Worm (Caenorhabditis elegans) whole organism, L1 larva: ENCODE measurements around the gene Y73B6BL.37.

Experiments used
- C04F5.9 ChIP-seq: sonication (generic microtip); optimal IDR thresholded peaks from 2 replicates; lab custom pipeline; 2016; ENCODE audit warnings: missing genetic modification characterization, missing compliant biosample characterization
- C16A3.4 ChIP-seq: fragments of 150-350 bp; optimal IDR thresholded peaks from 2 replicates; lab custom pipeline; 2014; ENCODE audit warnings: missing biosample characterization, missing genetic modification characterization
- F16B12.6 ChIP-seq: fragments of 150-350 bp; optimal IDR thresholded peaks from 2 replicates; lab custom pipeline; 2014; ENCODE audit warnings: missing biosample characterization, missing genetic modification characterization
- aha-1 ChIP-seq: fragments of 150-350 bp; optimal IDR thresholded peaks from 2 replicates; lab custom pipeline; 2014; ENCODE audit warnings: missing biosample characterization, missing genetic modification characterization
- aly-2 ChIP-seq: fragments of 150-350 bp; optimal IDR thresholded peaks from 2 replicates; lab custom pipeline; 2014; ENCODE audit warnings: missing biosample characterization, missing genetic modification characterization
- ama-1 ChIP-seq: fragments of 150-350 bp; optimal IDR thresholded peaks from 2 replicates; lab custom pipeline; 2014
- blmp-1 ChIP-seq: fragments of 150-350 bp; optimal IDR thresholded peaks from 2 replicates; lab custom pipeline; 2014; ENCODE audit warnings: missing biosample characterization, missing genetic modification characterization
- ceh-63 ChIP-seq: fragments of 200-800 bp; sonication (Bioruptor generic); optimal IDR thresholded peaks from 2 replicates; lab custom pipeline; 2018; ENCODE audit warnings: mild to moderate bottlenecking, missing genetic modification characterization, missing compliant biosample characterization
- ceh-8 ChIP-seq: fragments of 200-800 bp; sonication (Bioruptor generic); optimal IDR thresholded peaks from 2 replicates; lab custom pipeline; 2018; ENCODE audit warnings: mild to moderate bottlenecking, missing genetic modification characterization, moderate library complexity, missing compliant biosample characterization
- ceh-90 ChIP-seq: sonication (generic microtip); optimal IDR thresholded peaks from 2 replicates; lab custom pipeline; 2016; ENCODE audit warnings: missing genetic modification characterization, missing compliant biosample characterization
- ces-1 ChIP-seq: fragments of 150-350 bp; optimal IDR thresholded peaks from 2 replicates; lab custom pipeline; 2014; ENCODE audit warnings: missing biosample characterization, missing genetic modification reagents, missing genetic modification characterization
- efl-1 ChIP-seq, 4 experiments: fragments of 150-350 bp; optimal IDR thresholded peaks in 3 of 4; peaks in 1 of 4; 1 replicate in 1 of 4; 2 replicates in 3 of 4; lab custom pipeline; 2014; ENCODE audit warnings: missing biosample characterization in 2 of 4, missing genetic modification characterization in 2 of 4, missing genetic modification reagents in 2 of 4
- elt-2 ChIP-seq: sonication (generic microtip); optimal IDR thresholded peaks from 2 replicates; lab custom pipeline; 2016; ENCODE audit warnings: missing genetic modification characterization, mild to moderate bottlenecking, inconsistent platforms, missing compliant biosample characterization, missing genetic modification reagents
- ets-5 ChIP-seq: fragments of 200-800 bp; sonication (Bioruptor generic); IDR thresholded peaks from 2 replicates; pipeline ENCODE4 v1.3.6; 2022; ENCODE audit warnings: missing genetic modification characterization, missing compliant biosample characterization
- fkh-10 ChIP-seq: sonication (generic microtip); optimal IDR thresholded peaks from 2 replicates; lab custom pipeline; 2017; ENCODE audit warnings: missing biosample characterization, missing genetic modification reagents, missing genetic modification characterization
- fkh-4 ChIP-seq: sonication (generic microtip); optimal IDR thresholded peaks from 2 replicates; lab custom pipeline; 2016; ENCODE audit warnings: missing compliant biosample characterization, missing genetic modification characterization, borderline replicate concordance
- grh-1 ChIP-seq: fragments of 200-800 bp; sonication (Bioruptor generic); IDR thresholded peaks from 2 replicates; pipeline ENCODE4 v1.3.6; 2022; ENCODE audit warnings: missing genetic modification reagents, missing genetic modification characterization, missing compliant biosample characterization
- hlh-17 ChIP-seq: fragments of 200-800 bp; sonication (Bioruptor generic); optimal IDR thresholded peaks from 2 replicates; lab custom pipeline; 2018; ENCODE audit warnings: missing genetic modification characterization, mild to moderate bottlenecking, missing compliant biosample characterization, moderate library complexity, borderline replicate concordance
- isw-1 ChIP-seq: fragments of 200-800 bp; sonication (Bioruptor generic); IDR thresholded peaks from 2 replicates; pipeline ENCODE4 v1.3.6; 2022; ENCODE audit warnings: missing genetic modification characterization, missing compliant biosample characterization
- lin-13 ChIP-seq: fragments of 150-350 bp; optimal IDR thresholded peaks from 2 replicates; lab custom pipeline; 2014; ENCODE audit warnings: missing biosample characterization, missing genetic modification reagents, missing genetic modification characterization
- lin-39 ChIP-seq: fragments of 150-350 bp; optimal IDR thresholded peaks from 2 replicates; lab custom pipeline; 2014; ENCODE audit warnings: missing biosample characterization, missing genetic modification reagents, missing genetic modification characterization
- mdl-1 ChIP-seq, 2 experiments: fragments of 150-350 bp; optimal IDR thresholded peaks; 2 replicates each; lab custom pipeline; 2014 to 2017; ENCODE audit warnings: missing biosample characterization in 2 of 2, missing genetic modification characterization in 2 of 2, inconsistent platforms in 1 of 2
- mef-2 ChIP-seq: fragments of 150-350 bp; optimal IDR thresholded peaks from 2 replicates; lab custom pipeline; 2014; ENCODE audit warnings: missing biosample characterization, missing genetic modification characterization
- nhr-11 ChIP-seq: fragments of 150-350 bp; optimal IDR thresholded peaks from 2 replicates; lab custom pipeline; 2014; ENCODE audit warnings: missing biosample characterization, missing genetic modification characterization
- nhr-12 ChIP-seq: sonication (generic microtip); optimal IDR thresholded peaks from 2 replicates; lab custom pipeline; 2017; ENCODE audit warnings: missing biosample characterization, missing genetic modification characterization
- nhr-19 ChIP-seq: fragments of 200-800 bp; sonication (Bioruptor generic); conservative IDR thresholded peaks from 2 replicates; pipeline ENCODE4 v1.3.6; 2022; ENCODE audit warnings: missing genetic modification characterization, missing compliant biosample characterization
- nhr-237 ChIP-seq: fragments of 150-350 bp; optimal IDR thresholded peaks from 2 replicates; lab custom pipeline; 2014; ENCODE audit warnings: missing biosample characterization, missing genetic modification characterization
- nhr-28 ChIP-seq: fragments of 150-350 bp; optimal IDR thresholded peaks from 2 replicates; lab custom pipeline; 2014; ENCODE audit warnings: missing biosample characterization, missing genetic modification characterization
- nhr-47 ChIP-seq: sonication (generic microtip); optimal IDR thresholded peaks from 2 replicates; lab custom pipeline; 2016; ENCODE audit warnings: mild to moderate bottlenecking, missing genetic modification characterization, moderate library complexity, missing compliant biosample characterization
- nhr-77 ChIP-seq: fragments of 150-350 bp; optimal IDR thresholded peaks from 2 replicates; lab custom pipeline; 2014; ENCODE audit warnings: missing biosample characterization, missing genetic modification characterization
- nhr-84 ChIP-seq: sonication (generic microtip); optimal IDR thresholded peaks from 2 replicates; lab custom pipeline; 2017; ENCODE audit warnings: missing biosample characterization, missing genetic modification characterization
- nhr-85 ChIP-seq: sonication (generic microtip); peaks from one replicate; lab custom pipeline; 2016; ENCODE audit warnings: missing genetic modification characterization, inconsistent platforms, missing compliant biosample characterization
- nhr-90 ChIP-seq: sonication (generic microtip); optimal IDR thresholded peaks from 2 replicates; lab custom pipeline; 2016; ENCODE audit warnings: mild to moderate bottlenecking, missing genetic modification characterization, missing compliant biosample characterization; ENCODE audit not compliant: poor library complexity
- pqm-1 ChIP-seq: sonication (generic microtip); optimal IDR thresholded peaks from 3 replicates; lab custom pipeline; 2017; ENCODE audit warnings: missing biosample characterization, missing genetic modification characterization
- rnt-1 ChIP-seq: sonication (generic microtip); optimal IDR thresholded peaks from 2 replicates; lab custom pipeline; 2016; ENCODE audit warnings: mild to moderate bottlenecking, missing genetic modification characterization, moderate library complexity, missing compliant biosample characterization
- snpc-4 ChIP-seq: fragments of 150-350 bp; optimal IDR thresholded peaks from 2 replicates; lab custom pipeline; 2014; ENCODE audit warnings: missing biosample characterization, missing genetic modification characterization
- snu-23 ChIP-seq: sonication (generic microtip); optimal IDR thresholded peaks from 2 replicates; lab custom pipeline; 2016; ENCODE audit warnings: missing genetic modification characterization, missing compliant biosample characterization
- sox-4 ChIP-seq: sonication (generic microtip); optimal IDR thresholded peaks from 2 replicates; lab custom pipeline; 2016; ENCODE audit warnings: missing genetic modification characterization, missing compliant biosample characterization
- swsn-7 ChIP-seq: sonication (generic microtip); optimal IDR thresholded peaks from 2 replicates; lab custom pipeline; 2016; ENCODE audit warnings: missing genetic modification characterization, missing compliant biosample characterization
- tbx-2 ChIP-seq: sonication (generic microtip); optimal IDR thresholded peaks from 2 replicates; lab custom pipeline; 2016; ENCODE audit warnings: missing genetic modification characterization, missing compliant biosample characterization
- tlp-1 ChIP-seq: fragments of 150-350 bp; optimal IDR thresholded peaks from 2 replicates; lab custom pipeline; 2014; ENCODE audit warnings: missing biosample characterization, missing genetic modification characterization
- unc-30 ChIP-seq: sonication (generic microtip); optimal IDR thresholded peaks from 2 replicates; lab custom pipeline; 2017; ENCODE audit warnings: missing biosample characterization, missing genetic modification characterization
- unc-86 ChIP-seq: sonication (generic microtip); optimal IDR thresholded peaks from 2 replicates; lab custom pipeline; 2016; ENCODE audit warnings: missing genetic modification characterization, missing compliant biosample characterization
- unc-98 ChIP-seq: fragments of 200-800 bp; sonication (Bioruptor generic); IDR thresholded peaks from 2 replicates; pipeline ENCODE4 v1.3.6; 2022; ENCODE audit warnings: missing genetic modification characterization, missing compliant biosample characterization
- zag-1 ChIP-seq: fragments of 150-350 bp; optimal IDR thresholded peaks from 2 replicates; lab custom pipeline; 2014; ENCODE audit warnings: missing biosample characterization, missing genetic modification characterization
- ztf-11 ChIP-seq, 2 experiments: sonication (generic microtip); optimal IDR thresholded peaks; 2 replicates each; lab custom pipeline; 2016 to 2017; ENCODE audit warnings: missing genetic modification characterization in 2 of 2, missing biosample characterization in 1 of 2, missing compliant biosample characterization in 1 of 2
- ztf-4 ChIP-seq: fragments of 150-350 bp; optimal IDR thresholded peaks from 2 replicates; lab custom pipeline; 2014; ENCODE audit warnings: missing biosample characterization, missing genetic modification characterization

The Y73B6BL.37 gene

DNA sequence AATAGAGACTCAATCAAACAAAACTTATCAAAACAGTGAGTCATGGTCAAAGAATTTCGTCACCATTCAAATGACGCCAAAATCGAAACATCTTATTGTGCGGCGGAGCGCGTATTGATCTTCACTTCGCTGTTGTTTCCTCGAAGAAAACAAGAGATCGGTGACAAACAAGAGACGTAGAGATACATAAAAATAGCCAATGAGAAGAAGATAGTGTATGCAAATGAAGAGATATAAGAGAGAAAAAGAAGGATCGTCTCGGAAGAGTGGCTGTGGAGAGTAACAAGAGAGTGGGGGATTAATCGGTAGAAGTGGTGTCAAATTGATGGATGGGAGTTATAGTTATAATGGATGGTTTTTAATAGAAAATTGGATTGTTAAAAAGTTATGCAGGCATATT, 12.4 kb upstream of the Y73B6BL.37 start (continued):
- peak; percentile 56 for TF ChIP-seq nhr-47
- TF ChIP-seq mdl-1 (tag; optimal IDR thresholded peaks at IDR 0.05; lab: Kevin White, UChicago), result no peak
- no peak for TF ChIP-seq nhr-19
- TF ChIP-seq isw-1 (GFP tag; lab: Robert Waterston, UW), result no peak; the same call in 1 of the 2 replicates
- no peak for TF ChIP-seq nhr-28
- TF ChIP-seq sox-4 (tag; lab: Kevin White, UChicago), result no peak
- TF ChIP-seq nhr-90 (tag; lab: Kevin White, UChicago), result peak; percentile 25
- peak; percentile 4 for TF ChIP-seq C16A3.4 (tag; lab: Kevin White, UChicago)
- no peak for TF ChIP-seq ztf-4 (tag; lab: Kevin White, UChicago)
- no peak for TF ChIP-seq ceh-63 (GFP tag; lab: Kevin White, UChicago)
- TF ChIP-seq ces-1 (GFP tag; lab: Kevin White, UChicago), result no peak
- TF ChIP-seq nhr-85 (tag; lab: Kevin White, UChicago), result peak; percentile 81
- TF ChIP-seq F16B12.6 (tag; lab: Kevin White, UChicago), result peak; percentile 6
- TF ChIP-seq unc-30 (tag; lab: Kevin White, UChicago), result no peak
- TF ChIP-seq nhr-237, result no peak
- no peak for TF ChIP-seq ztf-11 (tag; optimal IDR thresholded peaks at IDR 0.05; lab: Kevin White, UChicago)
- TF ChIP-seq swsn-7 (tag; lab: Kevin White, UChicago), result peak; percentile 49
- TF ChIP-seq unc-86, result no peak
- no peak for TF ChIP-seq aha-1 (tag; lab: Kevin White, UChicago)
- TF ChIP-seq nhr-11 (tag; lab: Kevin White, UChicago), result no peak
- no peak for TF ChIP-seq mef-2 (tag; lab: Kevin White, UChicago)
- peak; percentile 75 for TF ChIP-seq blmp-1 (tag; lab: Kevin White, UChicago)
- TF ChIP-seq rnt-1 (tag; lab: Kevin White, UChicago), result peak; percentile 35
- TF ChIP-seq elt-2, result no peak
- no peak for TF ChIP-seq nhr-12 (tag; lab: Kevin White, UChicago)
- no peak for TF ChIP-seq tlp-1 (tag; lab: Kevin White, UChicago)
- no peak for TF ChIP-seq C04F5.9
- no peak for TF ChIP-seq fkh-4 (tag; lab: Kevin White, UChicago)
- peak; percentile 28 for TF ChIP-seq lin-39
- no peak for TF ChIP-seq pqm-1
- TF ChIP-seq snu-23, result peak; percentile 71
- peak; percentile 33 for TF ChIP-seq fkh-10 (GFP tag; lab: Kevin White, UChicago)
- TF ChIP-seq ets-5 (GFP tag; lab: Robert Waterston, UW), result no peak
- TF ChIP-seq tbx-2, result peak; percentile 31
- TF ChIP-seq aly-2, result no peak
- TF ChIP-seq ama-1, result no peak
- no peak for TF ChIP-seq nhr-84
- TF ChIP-seq nhr-77, result no peak
- peak; percentile 59 to 63 for TF ChIP-seq efl-1 (optimal IDR thresholded peaks at IDR 0.05; lab: Kevin White, UChicago)
- peak; percentile 52 to 53 for TF ChIP-seq efl-1 (GFP tag; optimal IDR thresholded peaks at IDR 0.05 in 1 of 2; lab: Kevin White, UChicago)
- peak; percentile 6 for TF ChIP-seq lin-13 (GFP tag; lab: Kevin White, UChicago)
- TF ChIP-seq hlh-17 (GFP tag; lab: Kevin White, UChicago), result no peak
- no peak for TF ChIP-seq unc-98

DNA sequence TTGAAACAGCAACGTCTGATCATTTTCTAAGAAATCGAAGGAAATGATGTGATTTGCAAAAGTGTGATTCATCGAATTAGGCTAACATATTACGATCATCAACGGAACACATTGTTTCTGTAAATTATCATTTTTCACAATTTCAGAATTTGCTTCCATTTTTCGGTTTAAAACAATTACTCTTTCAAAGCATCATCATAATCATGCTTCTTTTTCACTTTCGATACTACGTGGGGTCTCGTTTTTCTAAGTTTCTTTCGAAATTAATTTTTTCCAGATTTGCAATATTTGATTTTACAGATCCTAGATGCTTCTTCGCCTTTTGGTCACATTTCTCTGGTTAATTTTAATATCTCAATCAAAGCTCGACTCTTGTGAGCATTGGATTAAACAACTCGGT, 6.9 kb upstream of the Y73B6BL.37 start, which contains the start of gene tyr-6:
tyr-6 (plus strand) TSS at position 301 of the 400 bp plus-strand sequence.
- TF ChIP-seq ceh-90 (tag; lab: Kevin White, UChicago), result no peak
- no peak for TF ChIP-seq rnt-1 (tag; lab: Kevin White, UChicago)
- TF ChIP-seq snpc-4, result no peak
- TF ChIP-seq grh-1 (GFP tag; lab: Robert Waterston, UW), result no peak
- TF ChIP-seq ceh-8 (GFP tag; lab: Kevin White, UChicago), result no peak
- TF ChIP-seq snu-23, result no peak
- no peak for TF ChIP-seq nhr-85 (tag; lab: Kevin White, UChicago)
- no peak for TF ChIP-seq zag-1 (tag; lab: Kevin White, UChicago)
- TF ChIP-seq ces-1 (GFP tag; lab: Kevin White, UChicago), result no peak
- no peak for TF ChIP-seq fkh-10 (GFP tag; lab: Kevin White, UChicago)
- TF ChIP-seq, all 84 proteins: peak for 0
